Fruit fly (Drosophila melanogaster) whole organism, embryonic: ENCODE data around the gene CG12289.

Source experiments
- CG10209 ChIP-seq: fragments of 200-800 bp; sonication (Bioruptor generic); optimal IDR thresholded peaks from 3 replicates; lab custom pipeline; 2017; ENCODE audit warnings: missing biosample characterization, mild to moderate bottlenecking, missing genetic modification characterization, missing genetic modification reagents
- CG10366 ChIP-seq: fragments of 200-800 bp; sonication (Bioruptor generic); IDR thresholded peaks from 2 replicates; pipeline ENCODE4 v1.3.6; 2022; ENCODE audit warnings: missing biosample characterization, missing genetic modification characterization
- CG11723 ChIP-seq: fragments of 200-800 bp; sonication (Bioruptor generic); optimal IDR thresholded peaks from 2 replicates; lab custom pipeline; 2017; ENCODE audit warnings: missing biosample characterization, mild to moderate bottlenecking, missing genetic modification characterization
- CG12071 ChIP-seq: fragments of 200-800 bp; sonication (Bioruptor generic); optimal IDR thresholded peaks from 3 replicates; lab custom pipeline; 2018; ENCODE audit warnings: missing biosample characterization, mild to moderate bottlenecking, missing genetic modification characterization
- CG12236 ChIP-seq: fragments of 200-800 bp; sonication (Bioruptor generic); optimal IDR thresholded peaks from 2 replicates; lab custom pipeline; 2016; ENCODE audit warnings: missing biosample characterization, missing genetic modification characterization
- CG15073 ChIP-seq: fragments of 200-800 bp; sonication (Bioruptor generic); optimal IDR thresholded peaks from 2 replicates; lab custom pipeline; 2016; ENCODE audit warnings: missing biosample characterization, missing genetic modification characterization
- CG15479 ChIP-seq: fragments of 200-800 bp; sonication (Bioruptor generic); optimal IDR thresholded peaks from 3 replicates; lab custom pipeline; 2019; ENCODE audit warnings: missing biosample characterization, mild to moderate bottlenecking, missing genetic modification characterization, moderate library complexity
- CG1602 ChIP-seq: fragments of 200-800 bp; sonication (Bioruptor generic); optimal IDR thresholded peaks from 3 replicates; lab custom pipeline; 2016; ENCODE audit warnings: missing biosample characterization, missing genetic modification characterization
- CG17385 ChIP-seq: fragments of 200-800 bp; sonication (Bioruptor generic); optimal IDR thresholded peaks from 3 replicates; lab custom pipeline; 2018; ENCODE audit warnings: missing biosample characterization, mild to moderate bottlenecking, missing genetic modification characterization
- CG17829 ChIP-seq: fragments of 200-800 bp; optimal IDR thresholded peaks from 2 replicates; lab custom pipeline; 2019; ENCODE audit warnings: missing biosample characterization, mild to moderate bottlenecking, missing genetic modification characterization, moderate library complexity
- CG17912 ChIP-seq: fragments of 200-800 bp; sonication (Bioruptor generic); optimal IDR thresholded peaks from 2 replicates; lab custom pipeline; 2018; ENCODE audit warnings: missing biosample characterization, mild to moderate bottlenecking, missing genetic modification characterization
- CG2202 ChIP-seq: fragments of 200-800 bp; sonication (Bioruptor generic); optimal IDR thresholded peaks from 2 replicates; lab custom pipeline; 2018; ENCODE audit warnings: missing biosample characterization, mild to moderate bottlenecking, missing genetic modification characterization
- CG30020 ChIP-seq: fragments of 200-800 bp; optimal IDR thresholded peaks from 2 replicates; lab custom pipeline; 2019; ENCODE audit warnings: missing biosample characterization, mild to moderate bottlenecking, missing genetic modification characterization, moderate library complexity
- CG31388 ChIP-seq: fragments of 200-800 bp; sonication (Bioruptor generic); optimal IDR thresholded peaks from 2 replicates; lab custom pipeline; 2016; ENCODE audit warnings: missing biosample characterization, missing genetic modification characterization
- CG31441 ChIP-seq: fragments of 200-800 bp; sonication (Bioruptor generic); IDR thresholded peaks from 2 replicates; pipeline ENCODE4 v1.3.6; 2022; ENCODE audit warnings: missing biosample characterization, missing genetic modification characterization
- CG32767 ChIP-seq: fragments of 200-800 bp; sonication (Bioruptor generic); IDR thresholded peaks from 2 replicates; pipeline ENCODE4 v1.3.6; 2022; ENCODE audit warnings: missing biosample characterization, missing genetic modification characterization
- CG5953 ChIP-seq: fragments of 200-800 bp; sonication (Bioruptor generic); IDR thresholded peaks from 2 replicates; pipeline ENCODE4 v1.3.6; 2022; ENCODE audit warnings: missing biosample characterization, missing genetic modification characterization
- CG6654 ChIP-seq: fragments of 200-800 bp; sonication (Bioruptor generic); optimal IDR thresholded peaks from 2 replicates; lab custom pipeline; 2017; ENCODE audit warnings: missing biosample characterization, mild to moderate bottlenecking, missing genetic modification characterization
- CG6765 ChIP-seq: fragments of 200-800 bp; sonication (Bioruptor generic); optimal IDR thresholded peaks from 3 replicates; lab custom pipeline; 2017; ENCODE audit warnings: missing biosample characterization, mild to moderate bottlenecking, missing genetic modification characterization
- CG6854 ChIP-seq: fragments of 200-800 bp; sonication (Bioruptor generic); optimal IDR thresholded peaks from 3 replicates; lab custom pipeline; 2017; ENCODE audit warnings: missing biosample characterization, mild to moderate bottlenecking, missing genetic modification characterization
- CG7745 ChIP-seq: fragments of 200-800 bp; sonication (Bioruptor generic); optimal IDR thresholded peaks from 2 replicates; lab custom pipeline; 2018; ENCODE audit warnings: missing biosample characterization, mild to moderate bottlenecking, missing genetic modification characterization, moderate library complexity
- CG7786 ChIP-seq: fragments of 200-800 bp; sonication (Bioruptor generic); optimal IDR thresholded peaks from 2 replicates; lab custom pipeline; 2016; ENCODE audit warnings: missing biosample characterization, missing genetic modification characterization
- CG7963 ChIP-seq: fragments of 200-800 bp; sonication (Bioruptor generic); IDR thresholded peaks from 3 replicates; pipeline ENCODE4 v1.3.6; 2022; ENCODE audit warnings: missing biosample characterization, missing genetic modification characterization; ENCODE audit not compliant: partially characterized antibody
- CHES-1-like ChIP-seq: fragments of 200-800 bp; sonication (Bioruptor generic); optimal IDR thresholded peaks from 2 replicates; lab custom pipeline; 2016; ENCODE audit warnings: missing biosample characterization, missing genetic modification characterization
- D19B ChIP-seq: fragments of 200-800 bp; sonication (Bioruptor generic); optimal IDR thresholded peaks from 2 replicates; lab custom pipeline; 2017; ENCODE audit warnings: missing biosample characterization, mild to moderate bottlenecking, missing genetic modification characterization
- E2f2 ChIP-seq: fragments of 200-800 bp; sonication (Bioruptor generic); IDR thresholded peaks from 2 replicates; pipeline ENCODE4 v1.3.6; 2022; ENCODE audit warnings: missing biosample characterization, missing genetic modification characterization
- Hr51 ChIP-seq, 2 experiments: fragments of 200-800 bp; sonication (Bioruptor generic); optimal IDR thresholded peaks; 2 replicates in 1 of 2; 3 replicates in 1 of 2; lab custom pipeline; 2016 to 2018; ENCODE audit warnings: missing biosample characterization in 2 of 2, missing genetic modification characterization in 2 of 2, mild to moderate bottlenecking in 1 of 2, moderate library complexity in 1 of 2
- Hsf ChIP-seq: fragments of 200-800 bp; sonication (Bioruptor generic); optimal IDR thresholded peaks from 3 replicates; lab custom pipeline; 2016; ENCODE audit warnings: missing biosample characterization, missing genetic modification characterization
- Kr ChIP-seq: fragments of 200-800 bp; sonication (Bioruptor generic); optimal IDR thresholded peaks from 2 replicates; lab custom pipeline; 2017; ENCODE audit warnings: missing biosample characterization, mild to moderate bottlenecking, missing genetic modification characterization
- MESR4 ChIP-seq: fragments of 200-800 bp; sonication (Bioruptor generic); optimal IDR thresholded peaks from 2 replicates; lab custom pipeline; 2018; ENCODE audit warnings: missing biosample characterization, mild to moderate bottlenecking, missing genetic modification characterization, moderate library complexity
- NC2α ChIP-seq: fragments of 200-800 bp; sonication (Bioruptor generic); optimal IDR thresholded peaks from 2 replicates; lab custom pipeline; 2016; ENCODE audit warnings: missing biosample characterization, missing genetic modification characterization
- NC2β ChIP-seq: fragments of 200-800 bp; sonication (Bioruptor generic); optimal IDR thresholded peaks from 2 replicates; lab custom pipeline; 2016; ENCODE audit warnings: missing biosample characterization, missing genetic modification characterization
- NfI ChIP-seq: fragments of 200-800 bp; sonication (Bioruptor generic); optimal IDR thresholded peaks from 3 replicates; lab custom pipeline; 2018; ENCODE audit warnings: missing biosample characterization, mild to moderate bottlenecking, missing genetic modification characterization, moderate library complexity
- Pdp1 ChIP-seq, 2 experiments: fragments of 200-800 bp; sonication (Bioruptor generic); optimal IDR thresholded peaks; 3 replicates each; lab custom pipeline; 2016; ENCODE audit warnings: missing biosample characterization in 2 of 2, missing genetic modification characterization in 2 of 2, mild to moderate bottlenecking in 1 of 2, moderate library complexity in 1 of 2
- dmrt99B ChIP-seq: fragments of 200-800 bp; sonication (Bioruptor generic); optimal IDR thresholded peaks from 2 replicates; lab custom pipeline; 2018; ENCODE audit warnings: missing biosample characterization, mild to moderate bottlenecking, missing genetic modification characterization, moderate library complexity
- esg ChIP-seq: fragments of 200-800 bp; sonication (Bioruptor generic); conservative IDR thresholded peaks from 2 replicates; pipeline ENCODE4 v1.3.6; 2022; ENCODE audit warnings: missing biosample characterization, missing genetic modification characterization
- ind ChIP-seq: fragments of 200-800 bp; sonication (Bioruptor generic); optimal IDR thresholded peaks from 3 replicates; lab custom pipeline; 2016; ENCODE audit warnings: missing biosample characterization, missing genetic modification characterization
- jing ChIP-seq: fragments of 200-800 bp; sonication (Bioruptor generic); optimal IDR thresholded peaks from 2 replicates; lab custom pipeline; 2018; ENCODE audit warnings: missing biosample characterization, mild to moderate bottlenecking, missing genetic modification characterization
- klu ChIP-seq: fragments of 200-800 bp; sonication (Bioruptor generic); IDR thresholded peaks from 2 replicates; pipeline ENCODE4 v1.3.6; 2022; ENCODE audit warnings: missing biosample characterization, missing genetic modification characterization
- lab ChIP-seq: fragments of 200-800 bp; sonication (Bioruptor generic); optimal IDR thresholded peaks from 3 replicates; lab custom pipeline; 2017; ENCODE audit warnings: missing biosample characterization, missing genetic modification characterization, mild to moderate bottlenecking, moderate library complexity, missing genetic modification reagents
- lilli ChIP-seq: fragments of 200-800 bp; sonication (Bioruptor generic); optimal IDR thresholded peaks from 3 replicates; lab custom pipeline; 2016; ENCODE audit warnings: missing biosample characterization, missing genetic modification characterization
- luna ChIP-seq: fragments of 200-800 bp; sonication (Bioruptor generic); optimal IDR thresholded peaks from 2 replicates; lab custom pipeline; 2016; ENCODE audit warnings: missing biosample characterization, missing genetic modification characterization
- odd ChIP-seq: fragments of 200-800 bp; sonication (Bioruptor generic); optimal IDR thresholded peaks from 2 replicates; lab custom pipeline; 2017; ENCODE audit warnings: missing biosample characterization, mild to moderate bottlenecking, missing genetic modification characterization
- pros ChIP-seq: fragments of 200-800 bp; sonication (Bioruptor generic); optimal IDR thresholded peaks from 3 replicates; lab custom pipeline; 2019; ENCODE audit warnings: missing biosample characterization, mild to moderate bottlenecking, missing genetic modification characterization, moderate library complexity
- run ChIP-seq: fragments of 200-800 bp; sonication (Bioruptor generic); optimal IDR thresholded peaks from 3 replicates; lab custom pipeline; 2018; ENCODE audit warnings: missing biosample characterization, mild to moderate bottlenecking, missing genetic modification characterization
- salm ChIP-seq: fragments of 200-800 bp; sonication (Bioruptor generic); optimal IDR thresholded peaks from 2 replicates; lab custom pipeline; 2018; ENCODE audit warnings: missing biosample characterization, mild to moderate bottlenecking, missing genetic modification characterization
- schlank ChIP-seq: fragments of 200-800 bp; sonication (Bioruptor generic); optimal IDR thresholded peaks from 2 replicates; lab custom pipeline; 2018; ENCODE audit warnings: missing biosample characterization, mild to moderate bottlenecking, missing genetic modification characterization
- sens-2 ChIP-seq: fragments of 200-800 bp; sonication (Bioruptor generic); IDR thresholded peaks from 2 replicates; pipeline ENCODE4 v1.3.6; 2022; ENCODE audit warnings: missing biosample characterization, missing genetic modification characterization
- slou ChIP-seq: fragments of 200-800 bp; sonication (Bioruptor generic); optimal IDR thresholded peaks from 3 replicates; lab custom pipeline; 2016; ENCODE audit warnings: missing biosample characterization, missing genetic modification characterization
- trem ChIP-seq: fragments of 200-800 bp; optimal IDR thresholded peaks from 3 replicates; lab custom pipeline; 2019; ENCODE audit warnings: missing biosample characterization, mild to moderate bottlenecking, missing genetic modification characterization, moderate library complexity
- tup ChIP-seq: fragments of 200-800 bp; sonication (Bioruptor generic); optimal IDR thresholded peaks from 2 replicates; lab custom pipeline; 2016; ENCODE audit warnings: missing biosample characterization, mild to moderate bottlenecking, missing genetic modification characterization, moderate library complexity

CG12289 gene

dm6 chr3L:11448935-11449334 is 9.3 kb downstream of the CG12289 start (continued):
- TF ChIP-seq slou (no peak), Pdp1 (GFP tag; optimal IDR thresholded peaks at IDR 0.05; lab: Kevin White, UChicago) (peak; percentile 41 to 52), jing (GFP tag; lab: Kevin White, UChicago) (peak; percentile 48), CG17385 (GFP tag; lab: Kevin White, UChicago) (peak; percentile 25), CG6654 (GFP tag; lab: Kevin White, UChicago) (peak; percentile 31), Kr (GFP tag; lab: Kevin White, UChicago) (no peak), odd (GFP tag; lab: Kevin White, UChicago) (peak; percentile 32), CG2202 (tag; lab: Kevin White, UChicago) (no peak), CG10366 (GFP tag; lab: Robert Waterston, UW) (peak; percentile 63), CG7786 (GFP tag; lab: Kevin White, UChicago) (peak; percentile 69), CG31388 (GFP tag; lab: Kevin White, UChicago) (no peak), E2f2 (peak; percentile 47; the same call in 1 of the 2 replicates), Hsf (GFP tag; lab: Kevin White, UChicago) (peak; percentile 52), salm (tag; lab: Kevin White, UChicago) (no peak), CG7963 (GFP tag; lab: Robert Waterston, UW) (no peak), CG6765 (GFP tag; lab: Kevin White, UChicago) (no peak), NfI (GFP tag; lab: Kevin White, UChicago) (no peak), trem (tag; lab: Kevin White, UChicago) (no peak), CG11723 (GFP tag; lab: Kevin White, UChicago) (peak; percentile 12), ind (peak; percentile 56), run (tag; lab: Kevin White, UChicago) (no peak), pros (GFP tag; lab: Kevin White, UChicago) (no peak), CG12236 (GFP tag; lab: Kevin White, UChicago) (peak; percentile 13), dmrt99B (tag; lab: Kevin White, UChicago) (peak; percentile 58), esg (GFP tag; lab: Robert Waterston, UW) (peak; percentile 67), CG12071 (GFP tag; lab: Kevin White, UChicago) (no peak), CG5953 (GFP tag; lab: Robert Waterston, UW) (0 out of 2 replicates have a peak, but pooled peaks have one; percentile 49), luna (GFP tag; lab: Kevin White, UChicago) (no peak), lilli (peak; percentile 57), CG15073 (GFP tag; lab: Kevin White, UChicago) (no peak), lab (peak; percentile 67), klu (GFP tag; lab: Robert Waterston, UW) (no peak), CG10209 (GFP tag; lab: Kevin White, UChicago) (peak; percentile 46), NC2β (GFP tag; lab: Kevin White, UChicago) (peak; percentile 29), CG17912 (GFP tag; lab: Kevin White, UChicago) (no peak), CG7745 (tag; lab: Kevin White, UChicago) (no peak), Hr51 (GFP tag; optimal IDR thresholded peaks at IDR 0.05; lab: Kevin White, UChicago) (peak; percentile 17 to 48), CG15479 (GFP tag; lab: Kevin White, UChicago) (no peak), CG30020 (tag; lab: Kevin White, UChicago) (no peak), sens-2 (GFP tag; lab: Robert Waterston, UW) (peak; percentile 56; the same call in 1 of the 2 replicates), MESR4 (no peak), CG6854 (no peak), CHES-1-like (GFP tag; lab: Kevin White, UChicago) (peak; percentile 33), NC2α (GFP tag; lab: Kevin White, UChicago) (no peak), tup (GFP tag; lab: Kevin White, UChicago) (no peak), D19B (no peak), CG1602 (GFP tag; lab: Kevin White, UChicago) (peak; percentile 5), CG31441 (GFP tag; lab: Robert Waterston, UW) (peak; percentile 51; the same call in 1 of the 2 replicates), CG17829 (tag; lab: Kevin White, UChicago) (peak; percentile 32), CG32767 (GFP tag; lab: Robert Waterston, UW) (peak; percentile 30; the same call in 1 of the 2 replicates), schlank (tag; lab: Kevin White, UChicago) (no peak)
